Worm (Caenorhabditis elegans): ENCODE results near the gene sir-2.1.

DNA sequence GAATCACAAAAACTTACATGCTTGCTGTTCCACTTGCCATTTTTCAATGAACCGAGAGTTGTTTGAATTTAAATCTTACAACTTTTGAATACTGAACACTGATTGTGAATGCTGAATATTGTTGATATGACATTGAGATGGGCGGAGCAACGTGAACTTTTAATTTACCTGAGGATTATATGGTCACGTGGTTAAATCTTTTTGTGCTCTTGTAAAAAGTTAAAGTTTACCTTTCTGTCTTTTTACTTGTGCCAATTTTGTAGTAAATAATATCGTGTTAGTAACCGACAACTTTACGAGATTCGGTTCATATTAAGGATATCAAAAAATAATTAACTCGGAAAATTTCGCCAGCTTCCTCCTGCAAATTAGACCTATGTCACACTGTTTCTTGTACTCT lies 13.8 kb downstream of the sir-2.1 start, which contains the start of gene Y43C5B.2:
- TF ChIP-seq F39B2.1 (GFP tag; IDR thresholded peaks at IDR 0.05) (no peak), him-1 (tag; optimal IDR thresholded peaks at IDR 0.05) (no peak), F10E7.11 (tag; optimal IDR thresholded peaks at IDR 0.05) (no peak), Y67H2A.10 (GFP tag; conservative IDR thresholded peaks at IDR 0.05) (no peak)
